Fruit fly (Drosophila melanogaster) whole organism, embryonic: ENCODE data around the gene drongo.
A peak's percentile ranks its signal among the peaks of the same experiment; 100 is the strongest.

Experiments used
- Ada2b ChIP-seq: fragments of 200-800 bp; sonication (Bioruptor generic); IDR thresholded peaks from 2 replicates; pipeline ENCODE4 v1.3.6; 2022; ENCODE audit warnings: missing biosample characterization, missing genetic modification characterization
- Bteb2 ChIP-seq: fragments of 200-800 bp; sonication (Bioruptor generic); optimal IDR thresholded peaks from 2 replicates; lab custom pipeline; 2016; ENCODE audit warnings: missing biosample characterization, missing genetic modification characterization
- CG13287 ChIP-seq: fragments of 200-800 bp; sonication (Bioruptor generic); IDR thresholded peaks from 2 replicates; pipeline ENCODE4 v1.3.6; 2022; ENCODE audit warnings: missing biosample characterization, missing genetic modification characterization; ENCODE audit not compliant: partially characterized antibody
- CG13296 ChIP-seq: fragments of 200-800 bp; sonication (Bioruptor generic); optimal IDR thresholded peaks from 3 replicates; lab custom pipeline; 2018; ENCODE audit warnings: missing biosample characterization, mild to moderate bottlenecking, missing genetic modification characterization
- CG15073 ChIP-seq: fragments of 200-800 bp; sonication (Bioruptor generic); optimal IDR thresholded peaks from 2 replicates; lab custom pipeline; 2016; ENCODE audit warnings: missing biosample characterization, missing genetic modification characterization
- CG15269 ChIP-seq: fragments of 200-800 bp; sonication (Bioruptor generic); optimal IDR thresholded peaks from 2 replicates; lab custom pipeline; 2018; ENCODE audit warnings: missing biosample characterization, mild to moderate bottlenecking, missing genetic modification characterization, moderate library complexity
- CG1602 ChIP-seq: fragments of 200-800 bp; sonication (Bioruptor generic); optimal IDR thresholded peaks from 3 replicates; lab custom pipeline; 2016; ENCODE audit warnings: missing biosample characterization, missing genetic modification characterization
- CG16779 ChIP-seq: fragments of 200-800 bp; sonication (Bioruptor generic); IDR thresholded peaks from 2 replicates; pipeline ENCODE4 v1.3.6; 2022; ENCODE audit warnings: missing biosample characterization, missing genetic modification characterization
- CG2712 ChIP-seq: fragments of 200-800 bp; optimal IDR thresholded peaks from 3 replicates; lab custom pipeline; 2019; ENCODE audit warnings: missing biosample characterization, mild to moderate bottlenecking, missing genetic modification characterization, moderate library complexity
- CG31388 ChIP-seq: fragments of 200-800 bp; sonication (Bioruptor generic); optimal IDR thresholded peaks from 2 replicates; lab custom pipeline; 2016; ENCODE audit warnings: missing biosample characterization, missing genetic modification characterization
- CG32772 ChIP-seq: fragments of 200-800 bp; sonication (Bioruptor generic); IDR thresholded peaks from 2 replicates; pipeline ENCODE4 v1.3.6; 2022; ENCODE audit warnings: missing biosample characterization, missing genetic modification characterization
- CG33557 ChIP-seq: fragments of 200-800 bp; sonication (Bioruptor generic); optimal IDR thresholded peaks from 2 replicates; lab custom pipeline; 2019; ENCODE audit warnings: missing biosample characterization, mild to moderate bottlenecking, missing genetic modification characterization, moderate library complexity
- CG3726 ChIP-seq: fragments of 200-800 bp; sonication (Bioruptor generic); IDR thresholded peaks from 3 replicates; pipeline ENCODE4, ENCODE4 v1.3.6; 2022; ENCODE audit warnings: missing biosample characterization, missing genetic modification characterization
- CG6813 ChIP-seq: fragments of 200-800 bp; sonication (Bioruptor generic); optimal IDR thresholded peaks from 2 replicates; lab custom pipeline; 2017; ENCODE audit warnings: missing biosample characterization, missing genetic modification characterization, mild to moderate bottlenecking, moderate library complexity, missing genetic modification reagents
- CG7987 ChIP-seq: fragments of 200-800 bp; sonication (Bioruptor generic); optimal IDR thresholded peaks from 2 replicates; lab custom pipeline; 2018; ENCODE audit warnings: missing biosample characterization, mild to moderate bottlenecking, missing genetic modification characterization, moderate library complexity
- CkIIα-i1 ChIP-seq: fragments of 200-800 bp; sonication (Bioruptor generic); IDR thresholded peaks from 2 replicates; pipeline ENCODE4 v1.3.6; 2022; ENCODE audit warnings: missing biosample characterization, missing genetic modification characterization
- HLH54F ChIP-seq: fragments of 200-800 bp; sonication (Bioruptor generic); optimal IDR thresholded peaks from 3 replicates; lab custom pipeline; 2016; ENCODE audit warnings: missing biosample characterization, missing genetic modification characterization
- HmgZ ChIP-seq: fragments of 200-800 bp; sonication (Bioruptor generic); optimal IDR thresholded peaks from 2 replicates; lab custom pipeline; 2018; ENCODE audit warnings: missing biosample characterization, mild to moderate bottlenecking, missing genetic modification characterization
- Hr39 ChIP-seq: fragments of >200 bp; optimal IDR thresholded peaks from 2 replicates; lab custom pipeline; 2017
- Hr51 ChIP-seq, 2 experiments: fragments of 200-800 bp; sonication (Bioruptor generic); optimal IDR thresholded peaks; 2 replicates in 1 of 2; 3 replicates in 1 of 2; lab custom pipeline; 2016 to 2018; ENCODE audit warnings: missing biosample characterization in 2 of 2, missing genetic modification characterization in 2 of 2, mild to moderate bottlenecking in 1 of 2, moderate library complexity in 1 of 2
- Jarid2 ChIP-seq: fragments of 200-800 bp; sonication (Bioruptor generic); optimal IDR thresholded peaks from 3 replicates; lab custom pipeline; 2017; ENCODE audit warnings: mild to moderate bottlenecking, missing biosample characterization, missing genetic modification reagents, missing genetic modification characterization
- Mad ChIP-seq: fragments of 200-800 bp; sonication (Bioruptor generic); optimal IDR thresholded peaks from 2 replicates; lab custom pipeline; 2016; ENCODE audit warnings: missing biosample characterization, missing genetic modification characterization
- Opbp ChIP-seq: fragments of 200-800 bp; sonication (Bioruptor generic); IDR thresholded peaks from 3 replicates; pipeline ENCODE4 v1.3.6; 2022; ENCODE audit warnings: missing biosample characterization, missing genetic modification characterization; ENCODE audit not compliant: partially characterized antibody
- Rfx ChIP-seq: fragments of 200-800 bp; sonication (Bioruptor generic); IDR thresholded peaks from 2 replicates; pipeline ENCODE4 v1.3.6; 2022; ENCODE audit warnings: missing biosample characterization, missing genetic modification characterization
- Ssrp ChIP-seq: fragments of 200-800 bp; sonication (Bioruptor generic); optimal IDR thresholded peaks from 2 replicates; lab custom pipeline; 2018; ENCODE audit warnings: missing biosample characterization, mild to moderate bottlenecking, missing genetic modification characterization, moderate library complexity
- Trl ChIP-seq, 3 experiments: fragments of >200 bp in 2 of 3; fragments of 200-800 bp in 1 of 3; sonication (Bioruptor generic) in 1 of 3; optimal IDR thresholded peaks; 2 replicates in 1 of 3; 3 replicates in 2 of 3; lab custom pipeline; 2016 to 2017; ENCODE audit warnings: missing biosample characterization in 1 of 3, missing genetic modification characterization in 1 of 3
- ap ChIP-seq: fragments of 200-800 bp; sonication (Bioruptor generic); IDR thresholded peaks from 2 replicates; pipeline ENCODE4 v1.3.6; 2022; ENCODE audit warnings: missing biosample characterization, missing genetic modification characterization
- bcd ChIP-seq: fragments of 200-800 bp; sonication (Bioruptor generic); optimal IDR thresholded peaks from 2 replicates; lab custom pipeline; 2017; ENCODE audit warnings: missing biosample characterization, mild to moderate bottlenecking, missing genetic modification characterization
- ems ChIP-seq: fragments of 200-800 bp; sonication (Bioruptor generic); optimal IDR thresholded peaks from 3 replicates; lab custom pipeline; 2016; ENCODE audit warnings: missing biosample characterization, missing genetic modification characterization
- fd96Cb ChIP-seq: fragments of 200-800 bp; sonication (Bioruptor generic); optimal IDR thresholded peaks from 2 replicates; lab custom pipeline; 2018; ENCODE audit warnings: missing biosample characterization, mild to moderate bottlenecking, missing genetic modification characterization, moderate library complexity
- ind ChIP-seq: fragments of 200-800 bp; sonication (Bioruptor generic); optimal IDR thresholded peaks from 3 replicates; lab custom pipeline; 2016; ENCODE audit warnings: missing biosample characterization, missing genetic modification characterization
- kni ChIP-seq: fragments of 200-800 bp; sonication (Bioruptor generic); optimal IDR thresholded peaks from 3 replicates; lab custom pipeline; 2017; ENCODE audit warnings: mild to moderate bottlenecking, missing biosample characterization, missing genetic modification reagents, missing genetic modification characterization
- lola ChIP-seq, 3 experiments: fragments of >200 bp in 2 of 3; fragments of 200-800 bp in 1 of 3; sonication (Bioruptor generic) in 1 of 3; optimal IDR thresholded peaks; 2 replicates each; lab custom pipeline; 2017 to 2019; ENCODE audit warnings: missing biosample characterization in 3 of 3, missing genetic modification characterization in 3 of 3, mild to moderate bottlenecking in 1 of 3, moderate library complexity in 1 of 3
- mld ChIP-seq: fragments of 200-800 bp; sonication (Bioruptor generic); IDR thresholded peaks from 3 replicates; pipeline ENCODE4 v1.3.6; 2022; ENCODE audit warnings: missing biosample characterization, missing genetic modification characterization; ENCODE audit not compliant: partially characterized antibody
- nau ChIP-seq: fragments of 200-800 bp; sonication (Bioruptor generic); optimal IDR thresholded peaks from 3 replicates; lab custom pipeline; 2017; ENCODE audit warnings: missing biosample characterization, mild to moderate bottlenecking, missing genetic modification characterization, missing genetic modification reagents
- nerfin-1 ChIP-seq: fragments of 200-800 bp; sonication (Bioruptor generic); optimal IDR thresholded peaks from 3 replicates; lab custom pipeline; 2019; ENCODE audit warnings: missing biosample characterization, mild to moderate bottlenecking, missing genetic modification characterization, moderate library complexity
- pnt ChIP-seq: fragments of 200-800 bp; sonication (Bioruptor generic); optimal IDR thresholded peaks from 3 replicates; lab custom pipeline; 2016; ENCODE audit warnings: missing biosample characterization, missing genetic modification characterization
- prd ChIP-seq, 3 experiments: fragments of >200 bp in 2 of 3; fragments of 200-800 bp in 1 of 3; sonication (Bioruptor generic) in 1 of 3; optimal IDR thresholded peaks in 2 of 3; IDR thresholded peaks in 1 of 3; 2 replicates in 2 of 3; 3 replicates in 1 of 3; pipeline versions ENCODE4 v1.3.6 to Lab custom; 2017 to 2022; ENCODE audit warnings: missing biosample characterization in 1 of 3, missing genetic modification characterization in 1 of 3
- psq ChIP-seq: fragments of 200-800 bp; sonication (Bioruptor generic); optimal IDR thresholded peaks from 2 replicates; lab custom pipeline; 2017; ENCODE audit warnings: missing biosample characterization, missing genetic modification characterization
- salm ChIP-seq: fragments of 200-800 bp; sonication (Bioruptor generic); optimal IDR thresholded peaks from 2 replicates; lab custom pipeline; 2018; ENCODE audit warnings: missing biosample characterization, mild to moderate bottlenecking, missing genetic modification characterization
- sc ChIP-seq, 3 experiments: fragments of >200 bp in 2 of 3; fragments of 200-800 bp in 1 of 3; sonication (Bioruptor generic) in 1 of 3; optimal IDR thresholded peaks; 2 replicates in 2 of 3; 3 replicates in 1 of 3; lab custom pipeline; 2017; ENCODE audit warnings: mild to moderate bottlenecking in 1 of 3, missing biosample characterization in 1 of 3, missing genetic modification characterization in 1 of 3, missing genetic modification reagents in 1 of 3
- scrt ChIP-seq: fragments of 200-800 bp; sonication (Bioruptor generic); optimal IDR thresholded peaks from 2 replicates; lab custom pipeline; 2018; ENCODE audit warnings: missing biosample characterization, mild to moderate bottlenecking, missing genetic modification characterization, moderate library complexity

The drongo gene

DNA sequence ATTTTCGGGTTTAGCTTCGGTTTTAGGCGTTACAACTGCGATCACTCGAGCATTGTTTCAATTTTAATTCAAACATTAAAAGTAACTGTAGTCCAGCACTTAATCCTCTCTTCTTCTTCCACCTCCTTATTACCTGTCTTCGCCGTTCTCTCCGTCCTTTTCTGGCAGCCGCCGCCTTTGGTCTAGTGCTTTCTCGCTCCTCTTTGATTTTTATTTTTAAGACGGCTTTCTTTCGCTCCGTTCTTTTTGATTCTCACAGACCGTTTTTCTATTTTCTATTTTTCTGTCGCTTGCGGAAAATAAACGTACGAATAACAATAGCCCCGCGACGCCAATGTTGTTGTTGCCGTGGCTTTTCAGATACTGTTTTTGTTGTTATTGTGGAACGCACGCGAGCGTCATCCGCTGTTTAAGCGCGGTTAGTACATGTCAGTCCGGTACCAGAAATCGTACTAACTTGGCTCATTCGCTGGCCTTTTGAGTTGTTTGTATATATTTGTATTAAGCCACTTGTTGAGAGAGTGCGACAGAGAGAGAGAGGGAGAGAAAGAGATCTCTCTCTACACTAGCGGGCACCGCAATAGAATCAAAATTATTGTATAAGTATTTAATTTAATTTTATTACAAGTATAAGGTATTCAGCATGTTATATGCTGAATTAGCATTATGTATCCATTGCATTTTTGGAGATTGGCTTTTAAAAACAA, 17.2 kb upstream of the drongo start, which contains the start of gene aru (continued):
- TF ChIP-seq Hr51 (GFP tag; optimal IDR thresholded peaks at IDR 0.05; lab: Kevin White, UChicago) (peak in 1 of 2 experiments; percentile 11), CG13296 (GFP tag; lab: Kevin White, UChicago) (peak; percentile 65), mld (GFP tag; lab: Robert Waterston, UW) (no peak), bcd (GFP tag; lab: Kevin White, UChicago) (no peak), ems (GFP tag; lab: Kevin White, UChicago) (no peak), Ssrp (tag; lab: Kevin White, UChicago) (no peak), prd (optimal IDR thresholded peaks at IDR 0.05; lab: Kevin White, UChicago) (no peak), prd (GFP tag; IDR thresholded peaks at IDR 0.05; lab: Robert Waterston, UW) (0 out of 3 replicates have a peak, but pooled peaks have one; percentile 15), CkIIα-i1 (GFP tag; lab: Robert Waterston, UW) (no peak), fd96Cb (peak; percentile 23), Trl (optimal IDR thresholded peaks at IDR 0.05; lab: Kevin White, UChicago) (peak; percentile 76 to 82), Trl (GFP tag; optimal IDR thresholded peaks at IDR 0.05; lab: Kevin White, UChicago) (no peak), kni (no peak), ind (GFP tag; lab: Kevin White, UChicago) (no peak), lola (GFP tag; optimal IDR thresholded peaks at IDR 0.05; lab: Kevin White, UChicago) (peak in 1 of 3 experiments; percentile 20), CG2712 (tag; lab: Kevin White, UChicago) (peak; percentile 55), CG16779 (no peak), HmgZ (tag; lab: Kevin White, UChicago) (peak; percentile 45)
- TF ChIP-seq, all 482 proteins: peak for 158

DNA sequence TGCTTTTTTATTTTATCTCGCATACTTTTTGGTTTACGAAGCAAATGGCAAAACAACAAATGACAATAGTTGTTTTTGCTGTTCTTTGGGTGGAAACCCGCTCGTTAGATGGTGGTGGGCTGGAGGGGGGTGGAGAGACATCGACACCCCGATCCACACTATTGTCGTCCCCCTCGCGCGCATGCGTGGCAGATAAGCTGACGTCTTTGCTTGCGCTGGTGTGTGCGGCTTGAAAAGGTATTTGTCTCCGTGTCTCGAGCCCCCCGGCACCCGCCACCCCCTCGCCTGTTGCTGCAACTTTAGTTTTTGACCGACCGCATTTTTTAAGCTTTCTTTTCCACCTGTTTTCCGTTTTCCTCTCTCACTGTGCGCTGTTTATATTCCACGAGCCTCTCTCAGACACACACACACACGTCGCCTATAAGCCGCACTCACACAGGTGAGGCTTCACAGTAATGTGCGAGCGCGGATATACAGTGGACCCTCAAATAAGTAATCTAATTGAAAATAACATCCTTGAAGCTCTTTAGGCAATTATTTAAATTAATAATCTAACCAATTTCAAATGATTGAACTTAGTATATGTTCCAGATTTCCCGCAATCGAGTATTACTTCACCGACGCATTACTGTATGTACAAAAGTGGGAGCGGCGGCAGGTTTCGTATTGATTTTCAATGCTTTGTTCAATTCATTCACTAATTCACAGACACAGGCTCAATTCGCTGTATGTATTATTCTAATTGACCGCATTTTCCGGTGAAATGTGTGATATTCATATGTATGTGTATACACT, 16.3 kb upstream of the drongo start:
- TF ChIP-seq Ada2b (GFP tag; lab: Robert Waterston, UW) (peak; percentile 93), CG3726 (peak; percentile 88), ap (GFP tag; lab: Robert Waterston, UW) (peak; percentile 91), nau (GFP tag; lab: Kevin White, UChicago) (peak; percentile 74), Opbp (GFP tag; lab: Robert Waterston, UW) (peak; percentile 55; the same call in 2 of the 3 replicates), Rfx (peak; percentile 98), Bteb2 (GFP tag; lab: Kevin White, UChicago) (peak; percentile 88), CG7987 (GFP tag; lab: Kevin White, UChicago) (peak; percentile 84), kni (peak; percentile 88), CG2712 (tag; lab: Kevin White, UChicago) (peak; percentile 90), Jarid2 (GFP tag; lab: Kevin White, UChicago) (peak; percentile 34), HLH54F (GFP tag; lab: Kevin White, UChicago) (peak; percentile 93), nerfin-1 (tag; lab: Kevin White, UChicago) (peak; percentile 88), CG1602 (GFP tag; lab: Kevin White, UChicago) (peak; percentile 88), sc (optimal IDR thresholded peaks at IDR 0.05; lab: Kevin White, UChicago) (no peak), sc (GFP tag; optimal IDR thresholded peaks at IDR 0.05; lab: Kevin White, UChicago) (peak; percentile 75), CG15269 (tag; lab: Kevin White, UChicago) (peak; percentile 96), scrt (GFP tag; lab: Kevin White, UChicago) (peak; percentile 89), CG32772 (GFP tag; lab: Robert Waterston, UW) (peak; percentile 92), CG13287 (GFP tag; lab: Robert Waterston, UW) (peak; percentile 12; the same call in 1 of the 2 replicates), psq (peak; percentile 61), CG33557 (peak; percentile 89), bcd (GFP tag; lab: Kevin White, UChicago) (peak; percentile 92), CG15073 (peak; percentile 59), CG31388 (GFP tag; lab: Kevin White, UChicago) (peak; percentile 75), CG6813 (peak; percentile 91), Mad (GFP tag; lab: Kevin White, UChicago) (peak; percentile 85), Hr39 (lab: Kevin White, UChicago) (no peak), salm (tag; lab: Kevin White, UChicago) (peak; percentile 81), pnt (GFP tag; lab: Kevin White, UChicago) (peak; percentile 88), Trl (optimal IDR thresholded peaks at IDR 0.05; lab: Kevin White, UChicago) (peak; percentile 41), Trl (GFP tag; optimal IDR thresholded peaks at IDR 0.05; lab: Kevin White, UChicago) (peak; percentile 91)
